Fruit fly (Drosophila melanogaster) whole organism, prepupa: ENCODE data around the gene Ipp.

Experiments
- CG10669 ChIP-seq: fragments of 200-800 bp; sonication (Bioruptor generic); optimal IDR thresholded peaks from 3 replicates; lab custom pipeline; 2018; ENCODE audit warnings: missing biosample characterization, mild to moderate bottlenecking, missing genetic modification characterization, moderate library complexity
- CG11294 ChIP-seq: fragments of 200-800 bp; sonication (Bioruptor generic); IDR thresholded peaks from 2 replicates; pipeline ENCODE4 v1.3.6; 2022; ENCODE audit warnings: missing biosample characterization, missing genetic modification characterization
- CG1621 ChIP-seq: fragments of 200-800 bp; sonication (Bioruptor generic); optimal IDR thresholded peaks from 3 replicates; lab custom pipeline; 2018; ENCODE audit warnings: missing biosample characterization, mild to moderate bottlenecking, missing genetic modification characterization
- CG16779 ChIP-seq: fragments of 200-800 bp; sonication (Bioruptor generic); optimal IDR thresholded peaks from 3 replicates; lab custom pipeline; 2017; ENCODE audit warnings: missing biosample characterization, mild to moderate bottlenecking, missing genetic modification characterization
- CG7368 ChIP-seq: fragments of 200-800 bp; sonication (Bioruptor generic); optimal IDR thresholded peaks from 3 replicates; lab custom pipeline; 2016; ENCODE audit warnings: missing biosample characterization, missing genetic modification characterization
- Eip75B ChIP-seq: fragments of 200-800 bp; sonication (Bioruptor generic); optimal IDR thresholded peaks from 3 replicates; lab custom pipeline; 2016; ENCODE audit warnings: missing biosample characterization, missing genetic modification characterization
- Ets21C ChIP-seq: fragments of 200-800 bp; sonication (Bioruptor generic); optimal IDR thresholded peaks from 3 replicates; lab custom pipeline; 2016; ENCODE audit warnings: missing biosample characterization, missing genetic modification characterization
- Hr4 ChIP-seq: fragments of 200-800 bp; sonication (Bioruptor generic); optimal IDR thresholded peaks from 3 replicates; lab custom pipeline; 2016; ENCODE audit warnings: missing biosample characterization, missing genetic modification characterization
- OdsH ChIP-seq: fragments of 200-800 bp; sonication (Bioruptor generic); optimal IDR thresholded peaks from 3 replicates; lab custom pipeline; 2016; ENCODE audit warnings: missing biosample characterization, missing genetic modification characterization
- Sox102F ChIP-seq: fragments of 200-800 bp; sonication (Bioruptor generic); optimal IDR thresholded peaks from 2 replicates; lab custom pipeline; 2016; ENCODE audit warnings: missing biosample characterization, mild to moderate bottlenecking, missing genetic modification characterization
- acj6 ChIP-seq: fragments of 200-800 bp; sonication (Bioruptor generic); optimal IDR thresholded peaks from 3 replicates; lab custom pipeline; 2016; ENCODE audit warnings: missing biosample characterization, missing genetic modification characterization
- fkh ChIP-seq: fragments of 200-800 bp; sonication (Bioruptor generic); optimal IDR thresholded peaks from 3 replicates; lab custom pipeline; 2017; ENCODE audit warnings: missing biosample characterization, mild to moderate bottlenecking, missing genetic modification characterization, moderate library complexity
- ss ChIP-seq, 2 experiments: fragments of 200-800 bp; sonication (Bioruptor generic); optimal IDR thresholded peaks; 2 replicates in 1 of 2; 3 replicates in 1 of 2; lab custom pipeline; 2017 to 2018; ENCODE audit warnings: mild to moderate bottlenecking in 2 of 2, missing biosample characterization in 2 of 2, missing genetic modification characterization in 2 of 2, moderate library complexity in 1 of 2
- topi ChIP-seq: fragments of 200-800 bp; sonication (Bioruptor generic); optimal IDR thresholded peaks from 3 replicates; lab custom pipeline; 2016; ENCODE audit warnings: missing biosample characterization, missing genetic modification characterization

DNA sequence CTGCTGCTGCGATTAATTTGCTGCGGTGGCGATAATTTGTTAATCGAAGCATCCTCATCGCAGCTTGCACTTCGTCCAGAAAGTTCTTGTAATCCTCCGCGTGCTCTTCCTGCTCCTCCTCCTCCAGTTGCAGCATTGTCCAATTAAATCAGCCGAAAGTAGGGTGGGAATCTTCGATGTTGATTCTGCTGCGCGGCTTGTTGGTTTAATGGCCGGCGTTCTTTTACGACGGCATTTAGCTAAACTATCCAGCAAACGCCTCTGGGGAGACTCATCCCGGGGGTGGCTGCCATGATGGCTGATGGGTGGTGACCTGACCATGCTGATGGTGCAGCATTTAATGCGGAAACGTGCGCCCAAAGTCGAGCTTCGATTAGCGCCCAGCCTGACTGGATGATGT lies 9.0 kb upstream of the Ipp start:
- TF ChIP-seq ss (GFP tag; optimal IDR thresholded peaks at IDR 0.05; lab: Kevin White, UChicago) (no peak), fkh (GFP tag; lab: Kevin White, UChicago) (no peak), CG16779 (tag; lab: Kevin White, UChicago) (no peak), CG10669 (GFP tag; lab: Kevin White, UChicago) (no peak), CG7368 (GFP tag; lab: Kevin White, UChicago) (no peak), acj6 (GFP tag; lab: Kevin White, UChicago) (no peak), topi (GFP tag; lab: Kevin White, UChicago) (no peak), Sox102F (GFP tag; lab: Kevin White, UChicago) (no peak), Eip75B (GFP tag; lab: Kevin White, UChicago) (no peak), Hr4 (GFP tag; lab: Kevin White, UChicago) (no peak), CG1621 (no peak), OdsH (GFP tag; lab: Kevin White, UChicago) (no peak), CG11294 (no peak), Ets21C (no peak)
